Fruit fly (Drosophila melanogaster) whole organism, embryonic: ENCODE data around the gene eEF1alpha2.

Experiments used
- Abd-B ChIP-seq: fragments of 200-800 bp; sonication (Bioruptor generic); optimal IDR thresholded peaks from 2 replicates; lab custom pipeline; 2018; ENCODE audit warnings: missing biosample characterization, mild to moderate bottlenecking, missing genetic modification characterization, moderate library complexity
- Atf-2 ChIP-seq: fragments of 200-800 bp; sonication (Bioruptor generic); optimal IDR thresholded peaks from 2 replicates; lab custom pipeline; 2016; ENCODE audit warnings: missing biosample characterization, missing genetic modification characterization
- B-H1 ChIP-seq: fragments of 200-800 bp; sonication (Bioruptor generic); IDR thresholded peaks from 3 replicates; pipeline ENCODE4 v1.3.6; 2022; ENCODE audit warnings: missing biosample characterization, missing genetic modification characterization
- CG11456 ChIP-seq: fragments of 200-800 bp; sonication (Bioruptor generic); IDR thresholded peaks from 3 replicates; pipeline ENCODE4 v1.3.6; 2022; ENCODE audit warnings: missing biosample characterization, missing genetic modification characterization
- CG11695 ChIP-seq: fragments of 200-800 bp; sonication (Bioruptor generic); IDR thresholded peaks from 3 replicates; pipeline ENCODE4 v1.3.6; 2022; ENCODE audit warnings: missing biosample characterization, missing genetic modification characterization
- CG12104 ChIP-seq: fragments of 200-800 bp; sonication (Bioruptor generic); optimal IDR thresholded peaks from 3 replicates; lab custom pipeline; 2016; ENCODE audit warnings: missing biosample characterization, missing genetic modification characterization
- CG13775 ChIP-seq: fragments of 200-800 bp; sonication (Bioruptor generic); optimal IDR thresholded peaks from 3 replicates; lab custom pipeline; 2017; ENCODE audit warnings: missing biosample characterization, mild to moderate bottlenecking, missing genetic modification characterization
- CG15479 ChIP-seq: fragments of 200-800 bp; sonication (Bioruptor generic); optimal IDR thresholded peaks from 3 replicates; lab custom pipeline; 2019; ENCODE audit warnings: missing biosample characterization, mild to moderate bottlenecking, missing genetic modification characterization, moderate library complexity
- CG16779 ChIP-seq: fragments of 200-800 bp; sonication (Bioruptor generic); IDR thresholded peaks from 2 replicates; pipeline ENCODE4 v1.3.6; 2022; ENCODE audit warnings: missing biosample characterization, missing genetic modification characterization
- CG17186 ChIP-seq: fragments of 200-800 bp; sonication (Bioruptor generic); optimal IDR thresholded peaks from 3 replicates; lab custom pipeline; 2017; ENCODE audit warnings: missing biosample characterization, missing genetic modification reagents, missing genetic modification characterization
- CG17612 ChIP-seq: fragments of 200-800 bp; sonication (Bioruptor generic); IDR thresholded peaks from 2 replicates; pipeline ENCODE4 v1.3.6; 2022; ENCODE audit warnings: missing biosample characterization, missing genetic modification characterization
- CG2116 ChIP-seq: fragments of 200-800 bp; sonication (Bioruptor generic); optimal IDR thresholded peaks from 3 replicates; lab custom pipeline; 2018; ENCODE audit warnings: missing biosample characterization, mild to moderate bottlenecking, missing genetic modification characterization
- CG2129 ChIP-seq: fragments of 200-800 bp; sonication (Bioruptor generic); IDR thresholded peaks from 2 replicates; pipeline ENCODE4 v1.3.6; 2022; ENCODE audit warnings: missing biosample characterization, missing genetic modification characterization; ENCODE audit not compliant: partially characterized antibody
- CG30020 ChIP-seq: fragments of 200-800 bp; optimal IDR thresholded peaks from 2 replicates; lab custom pipeline; 2019; ENCODE audit warnings: missing biosample characterization, mild to moderate bottlenecking, missing genetic modification characterization, moderate library complexity
- CG30403 ChIP-seq: fragments of 200-800 bp; sonication (Bioruptor generic); optimal IDR thresholded peaks from 3 replicates; lab custom pipeline; 2016; ENCODE audit warnings: missing biosample characterization, missing genetic modification characterization
- CG31365 ChIP-seq: fragments of 200-800 bp; sonication (Bioruptor generic); optimal IDR thresholded peaks from 2 replicates; lab custom pipeline; 2018; ENCODE audit warnings: missing biosample characterization, mild to moderate bottlenecking, missing genetic modification characterization
- CG32532 ChIP-seq: fragments of 200-800 bp; sonication (Bioruptor generic); IDR thresholded peaks from 2 replicates; pipeline ENCODE4 v1.3.6; 2022; ENCODE audit warnings: missing biosample characterization, missing genetic modification characterization
- CG3407 ChIP-seq: fragments of 200-800 bp; sonication (Bioruptor generic); optimal IDR thresholded peaks from 2 replicates; lab custom pipeline; 2018; ENCODE audit warnings: missing biosample characterization, mild to moderate bottlenecking, missing genetic modification characterization
- CG3726 ChIP-seq: fragments of 200-800 bp; sonication (Bioruptor generic); IDR thresholded peaks from 3 replicates; pipeline ENCODE4, ENCODE4 v1.3.6; 2022; ENCODE audit warnings: missing biosample characterization, missing genetic modification characterization
- CG4730 ChIP-seq: fragments of 200-800 bp; sonication (Bioruptor generic); IDR thresholded peaks from 2 replicates; pipeline ENCODE4 v1.3.6; 2022; ENCODE audit warnings: missing biosample characterization, missing genetic modification characterization
- CG7271 ChIP-seq: fragments of 200-800 bp; sonication (Bioruptor generic); optimal IDR thresholded peaks from 2 replicates; lab custom pipeline; 2018; ENCODE audit warnings: missing biosample characterization, mild to moderate bottlenecking, missing genetic modification characterization, moderate library complexity
- CG8478 ChIP-seq: fragments of >200 bp; optimal IDR thresholded peaks from 2 replicates; lab custom pipeline; 2018
- CG9797 ChIP-seq: fragments of 200-800 bp; sonication (Bioruptor generic); optimal IDR thresholded peaks from 3 replicates; lab custom pipeline; 2018; ENCODE audit warnings: missing biosample characterization, mild to moderate bottlenecking, missing genetic modification characterization
- Dp ChIP-seq: fragments of 200-800 bp; sonication (Bioruptor generic); optimal IDR thresholded peaks from 2 replicates; lab custom pipeline; 2018; ENCODE audit warnings: missing biosample characterization, mild to moderate bottlenecking, missing genetic modification characterization, moderate library complexity
- GATAe ChIP-seq: fragments of 200-800 bp; sonication (Bioruptor generic); conservative IDR thresholded peaks from 2 replicates; pipeline ENCODE4 v1.3.6; 2022; ENCODE audit warnings: missing biosample characterization, missing genetic modification characterization
- HLHmδ ChIP-seq: fragments of 200-800 bp; sonication (Bioruptor generic); optimal IDR thresholded peaks from 2 replicates; lab custom pipeline; 2018; ENCODE audit warnings: missing biosample characterization, mild to moderate bottlenecking, missing genetic modification characterization, moderate library complexity
- Hr3 ChIP-seq: fragments of 200-800 bp; sonication (Bioruptor generic); optimal IDR thresholded peaks from 3 replicates; lab custom pipeline; 2016; ENCODE audit warnings: missing biosample characterization, missing genetic modification characterization
- Myb ChIP-seq: fragments of 200-800 bp; sonication (Bioruptor generic); optimal IDR thresholded peaks from 2 replicates; lab custom pipeline; 2016; ENCODE audit warnings: missing biosample characterization, missing genetic modification characterization
- Rfx ChIP-seq: fragments of 200-800 bp; sonication (Bioruptor generic); IDR thresholded peaks from 2 replicates; pipeline ENCODE4 v1.3.6; 2022; ENCODE audit warnings: missing biosample characterization, missing genetic modification characterization
- Ssrp ChIP-seq: fragments of 200-800 bp; sonication (Bioruptor generic); optimal IDR thresholded peaks from 2 replicates; lab custom pipeline; 2018; ENCODE audit warnings: missing biosample characterization, mild to moderate bottlenecking, missing genetic modification characterization, moderate library complexity
- Usf ChIP-seq: fragments of 200-800 bp; sonication (Bioruptor generic); optimal IDR thresholded peaks from 2 replicates; lab custom pipeline; 2017; ENCODE audit warnings: missing genotype, missing biosample characterization, missing genetic modification characterization
- ab ChIP-seq: fragments of 200-800 bp; sonication (Bioruptor generic); optimal IDR thresholded peaks from 2 replicates; lab custom pipeline; 2016; ENCODE audit warnings: missing biosample characterization, missing genetic modification characterization
- crp ChIP-seq, 2 experiments: fragments of 200-800 bp; sonication (Bioruptor generic); optimal IDR thresholded peaks; 2 replicates in 1 of 2; 3 replicates in 1 of 2; lab custom pipeline; 2017; ENCODE audit warnings: missing biosample characterization in 2 of 2, missing genetic modification characterization in 2 of 2, mild to moderate bottlenecking in 1 of 2, moderate library complexity in 1 of 2
- da ChIP-seq: fragments of 200-800 bp; sonication (Bioruptor generic); optimal IDR thresholded peaks from 2 replicates; lab custom pipeline; 2016; ENCODE audit warnings: missing biosample characterization, missing genetic modification characterization
- dati ChIP-seq: fragments of 200-800 bp; sonication (Bioruptor generic); IDR thresholded peaks from 2 replicates; pipeline ENCODE4 v1.3.6; 2022; ENCODE audit warnings: missing biosample characterization, missing genetic modification characterization
- dimm ChIP-seq: fragments of 200-800 bp; sonication (Bioruptor generic); IDR thresholded peaks from 2 replicates; pipeline ENCODE4 v1.3.6; 2022; ENCODE audit warnings: missing biosample characterization, missing genetic modification characterization
- dm ChIP-seq: fragments of 200-800 bp; sonication (Bioruptor generic); optimal IDR thresholded peaks from 3 replicates; lab custom pipeline; 2016; ENCODE audit warnings: missing biosample characterization, missing genetic modification characterization
- fu2 ChIP-seq: fragments of 200-800 bp; sonication (Bioruptor generic); optimal IDR thresholded peaks from 2 replicates; lab custom pipeline; 2016; ENCODE audit warnings: missing biosample characterization, missing genetic modification characterization
- gsb-n ChIP-seq: fragments of 200-800 bp; sonication (Bioruptor generic); optimal IDR thresholded peaks from 3 replicates; lab custom pipeline; 2018; ENCODE audit warnings: missing biosample characterization, mild to moderate bottlenecking, missing genetic modification characterization
- jigr1 ChIP-seq: fragments of 200-800 bp; sonication (Bioruptor generic); IDR thresholded peaks from 3 replicates; pipeline ENCODE4 v1.3.6; 2022; ENCODE audit warnings: missing biosample characterization, missing genetic modification characterization
- lola ChIP-seq, 3 experiments: fragments of >200 bp in 2 of 3; fragments of 200-800 bp in 1 of 3; sonication (Bioruptor generic) in 1 of 3; optimal IDR thresholded peaks; 2 replicates each; lab custom pipeline; 2017 to 2019; ENCODE audit warnings: missing biosample characterization in 3 of 3, missing genetic modification characterization in 3 of 3, mild to moderate bottlenecking in 1 of 3, moderate library complexity in 1 of 3
- nom ChIP-seq: fragments of 200-800 bp; sonication (Bioruptor generic); optimal IDR thresholded peaks from 2 replicates; lab custom pipeline; 2017; ENCODE audit warnings: missing biosample characterization, missing genetic modification characterization, mild to moderate bottlenecking, moderate library complexity, missing genetic modification reagents
- oc ChIP-seq: fragments of 200-800 bp; sonication (Bioruptor generic); optimal IDR thresholded peaks from 2 replicates; lab custom pipeline; 2018; ENCODE audit warnings: missing biosample characterization, mild to moderate bottlenecking, missing genetic modification characterization, moderate library complexity
- rib ChIP-seq: fragments of 200-800 bp; sonication (Bioruptor generic); IDR thresholded peaks from 2 replicates; pipeline ENCODE4 v1.3.6; 2022; ENCODE audit warnings: missing biosample characterization, missing genetic modification characterization
- salm ChIP-seq: fragments of 200-800 bp; sonication (Bioruptor generic); optimal IDR thresholded peaks from 2 replicates; lab custom pipeline; 2018; ENCODE audit warnings: missing biosample characterization, mild to moderate bottlenecking, missing genetic modification characterization
- scrt ChIP-seq: fragments of 200-800 bp; sonication (Bioruptor generic); optimal IDR thresholded peaks from 2 replicates; lab custom pipeline; 2018; ENCODE audit warnings: missing biosample characterization, mild to moderate bottlenecking, missing genetic modification characterization, moderate library complexity
- sr ChIP-seq: fragments of 200-800 bp; sonication (Bioruptor generic); IDR thresholded peaks from 3 replicates; pipeline ENCODE4 v1.3.6; 2022; ENCODE audit warnings: missing biosample characterization, missing genetic modification characterization
- stc ChIP-seq: fragments of 200-800 bp; sonication (Bioruptor generic); IDR thresholded peaks from 2 replicates; pipeline ENCODE4 v1.3.6; 2022; ENCODE audit warnings: missing biosample characterization, missing genetic modification characterization
- sug ChIP-seq: fragments of 200-800 bp; optimal IDR thresholded peaks from 2 replicates; lab custom pipeline; 2019; ENCODE audit warnings: missing biosample characterization, mild to moderate bottlenecking, missing genetic modification characterization, moderate library complexity
- tin ChIP-seq: fragments of 200-800 bp; sonication (Bioruptor generic); optimal IDR thresholded peaks from 3 replicates; lab custom pipeline; 2016; ENCODE audit warnings: missing biosample characterization, missing genetic modification characterization
- tio ChIP-seq: fragments of 200-800 bp; sonication (Bioruptor generic); optimal IDR thresholded peaks from 2 replicates; lab custom pipeline; 2017; ENCODE audit warnings: missing biosample characterization, missing genetic modification characterization, inconsistent platforms
- toy ChIP-seq: fragments of 200-800 bp; sonication (Bioruptor generic); IDR thresholded peaks from 2 replicates; pipeline ENCODE4 v1.3.6; 2022; ENCODE audit warnings: missing biosample characterization, missing genetic modification characterization
- vnd ChIP-seq: fragments of 200-800 bp; sonication (Bioruptor generic); IDR thresholded peaks from 3 replicates; pipeline ENCODE4 v1.3.6; 2022; ENCODE audit warnings: missing biosample characterization, missing genetic modification characterization; ENCODE audit not compliant: partially characterized antibody

The eEF1alpha2 gene

DNA sequence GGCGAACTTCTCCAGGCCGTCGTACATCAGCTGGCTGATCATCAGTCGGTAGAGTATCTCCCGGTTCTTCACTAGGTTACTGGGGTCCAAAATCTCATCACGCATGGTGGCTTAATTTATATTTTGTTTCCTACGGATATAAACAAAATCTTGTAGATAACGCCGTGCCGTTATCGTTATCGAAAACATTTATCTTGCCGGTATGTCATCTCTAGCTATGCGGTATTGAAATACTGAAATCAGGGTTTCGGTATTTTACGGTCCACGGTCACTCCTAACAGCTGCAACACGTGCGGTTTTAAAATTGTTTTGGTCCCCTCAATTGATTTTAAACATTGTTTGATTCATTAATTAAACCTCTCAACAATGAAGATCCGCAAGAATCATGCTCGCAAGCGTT is 1.5 kb upstream of the eEF1alpha2 start, which contains the start of the genes CstF50 and CG11563 (continued):
- TF ChIP-seq stc (GFP tag; lab: Robert Waterston, UW) (no peak), tio (GFP tag; lab: Kevin White, UChicago) (no peak), CG4730 (no peak), Abd-B (GFP tag; lab: Kevin White, UChicago) (no peak), tin (GFP tag; lab: Kevin White, UChicago) (no peak), Myb (GFP tag; lab: Kevin White, UChicago) (no peak), salm (no peak), toy (GFP tag; lab: Robert Waterston, UW) (no peak), ab (GFP tag; lab: Kevin White, UChicago) (no peak), CG2116 (GFP tag; lab: Kevin White, UChicago) (peak; percentile 24), sr (GFP tag; lab: Robert Waterston, UW) (no peak), lola (GFP tag; optimal IDR thresholded peaks at IDR 0.05; lab: Kevin White, UChicago) (no peak), CG15479 (GFP tag; lab: Kevin White, UChicago) (no peak), CG30403 (no peak), GATAe (GFP tag; lab: Robert Waterston, UW) (no peak), CG7271 (tag; lab: Kevin White, UChicago) (no peak), vnd (GFP tag; lab: Robert Waterston, UW) (no peak), B-H1 (GFP tag; lab: Robert Waterston, UW) (no peak), CG11456 (GFP tag; lab: Robert Waterston, UW) (no peak), da (no peak), CG16779 (GFP tag; lab: Robert Waterston, UW) (no peak), rib (no peak), dati (GFP tag; lab: Robert Waterston, UW) (no peak), CG11695 (GFP tag; lab: Robert Waterston, UW) (no peak), CG17612 (GFP tag; lab: Robert Waterston, UW) (no peak), Usf (no peak), dm (GFP tag; lab: Kevin White, UChicago) (peak; percentile 92), Rfx (GFP tag; lab: Robert Waterston, UW) (no peak), Ssrp (no peak), dimm (GFP tag; lab: Robert Waterston, UW) (no peak), fu2 (GFP tag; lab: Kevin White, UChicago) (no peak), CG32532 (GFP tag; lab: Robert Waterston, UW) (no peak), gsb-n (tag; lab: Kevin White, UChicago) (no peak), CG3726 (GFP tag; lab: Robert Waterston, UW) (no peak), CG2129 (GFP tag; lab: Robert Waterston, UW) (no peak; the same call in 1 of the 2 replicates), Atf-2 (no peak), CG31365 (tag; lab: Kevin White, UChicago) (no peak), sug (no peak), Hr3 (GFP tag; lab: Kevin White, UChicago) (no peak), CG9797 (peak; percentile 84), nom (no peak), Dp (peak; percentile 40), CG17186 (GFP tag; lab: Kevin White, UChicago) (no peak), jigr1 (GFP tag; lab: Robert Waterston, UW) (no peak), CG12104 (no peak), CG8478 (lab: Kevin White, UChicago) (no peak), CG13775 (GFP tag; lab: Kevin White, UChicago) (no peak), CG3407 (no peak), CG30020 (tag; lab: Kevin White, UChicago) (peak; percentile 21), scrt (GFP tag; lab: Kevin White, UChicago) (no peak), HLHmδ (GFP tag; lab: Kevin White, UChicago) (no peak), oc (tag; lab: Kevin White, UChicago) (no peak), crp (GFP tag; optimal IDR thresholded peaks at IDR 0.05; lab: Kevin White, UChicago) (peak in 1 of 2 experiments; percentile 69)
